Fruit fly (Drosophila melanogaster) whole organism, embryonic: ENCODE results near the gene Nsun5.

Experiments used
- Atf3 ChIP-seq: fragments of 200-800 bp; sonication (Bioruptor generic); optimal IDR thresholded peaks from 3 replicates; lab custom pipeline; 2016; ENCODE audit warnings: missing biosample characterization, missing genetic modification characterization
- CG10321 ChIP-seq: fragments of 200-800 bp; sonication (Bioruptor generic); IDR thresholded peaks from 2 replicates; pipeline ENCODE4 v1.3.6; 2022; ENCODE audit warnings: missing biosample characterization, missing genetic modification characterization
- CG10654 ChIP-seq: fragments of 200-800 bp; sonication (Bioruptor generic); optimal IDR thresholded peaks from 2 replicates; lab custom pipeline; 2016; ENCODE audit warnings: missing biosample characterization, missing genetic modification characterization
- CG11696 ChIP-seq: fragments of 200-800 bp; sonication (Bioruptor generic); IDR thresholded peaks from 2 replicates; pipeline ENCODE4 v1.3.6; 2022; ENCODE audit warnings: missing biosample characterization, missing genetic modification characterization
- CG12744 ChIP-seq: fragments of 200-800 bp; sonication (Bioruptor generic); optimal IDR thresholded peaks from 2 replicates; lab custom pipeline; 2016; ENCODE audit warnings: missing biosample characterization, missing genetic modification characterization
- CG13123 ChIP-seq: fragments of 200-800 bp; sonication (Bioruptor generic); optimal IDR thresholded peaks from 2 replicates; lab custom pipeline; 2016; ENCODE audit warnings: missing biosample characterization, missing genetic modification characterization
- CG14965 ChIP-seq: fragments of 200-800 bp; sonication (Bioruptor generic); optimal IDR thresholded peaks from 2 replicates; lab custom pipeline; 2016; ENCODE audit warnings: missing biosample characterization, missing genetic modification characterization, borderline replicate concordance
- CG15011 ChIP-seq: fragments of 200-800 bp; sonication (Bioruptor generic); optimal IDR thresholded peaks from 3 replicates; lab custom pipeline; 2018; ENCODE audit warnings: missing biosample characterization, mild to moderate bottlenecking, missing genetic modification characterization
- CG15479 ChIP-seq: fragments of 200-800 bp; sonication (Bioruptor generic); optimal IDR thresholded peaks from 3 replicates; lab custom pipeline; 2019; ENCODE audit warnings: missing biosample characterization, mild to moderate bottlenecking, missing genetic modification characterization, moderate library complexity
- CG2712 ChIP-seq: fragments of 200-800 bp; optimal IDR thresholded peaks from 3 replicates; lab custom pipeline; 2019; ENCODE audit warnings: missing biosample characterization, mild to moderate bottlenecking, missing genetic modification characterization, moderate library complexity
- CG30431 ChIP-seq: fragments of 200-800 bp; sonication (Bioruptor generic); optimal IDR thresholded peaks from 2 replicates; lab custom pipeline; 2017; ENCODE audit warnings: missing biosample characterization, missing genetic modification characterization
- CG31388 ChIP-seq: fragments of 200-800 bp; sonication (Bioruptor generic); optimal IDR thresholded peaks from 2 replicates; lab custom pipeline; 2016; ENCODE audit warnings: missing biosample characterization, missing genetic modification characterization
- CG31441 ChIP-seq: fragments of 200-800 bp; sonication (Bioruptor generic); IDR thresholded peaks from 2 replicates; pipeline ENCODE4 v1.3.6; 2022; ENCODE audit warnings: missing biosample characterization, missing genetic modification characterization
- CG4328 ChIP-seq: fragments of 200-800 bp; sonication (Bioruptor generic); optimal IDR thresholded peaks from 3 replicates; lab custom pipeline; 2017; ENCODE audit warnings: missing biosample characterization, missing genetic modification reagents, missing genetic modification characterization
- CG4707 ChIP-seq: fragments of 200-800 bp; sonication (Bioruptor generic); optimal IDR thresholded peaks from 2 replicates; lab custom pipeline; 2018; ENCODE audit warnings: missing biosample characterization, mild to moderate bottlenecking, missing genetic modification characterization, moderate library complexity
- CG5245 ChIP-seq: fragments of 200-800 bp; sonication (Bioruptor generic); optimal IDR thresholded peaks from 3 replicates; lab custom pipeline; 2016; ENCODE audit warnings: missing biosample characterization, missing genetic modification characterization
- CG5953 ChIP-seq: fragments of 200-800 bp; sonication (Bioruptor generic); IDR thresholded peaks from 2 replicates; pipeline ENCODE4 v1.3.6; 2022; ENCODE audit warnings: missing biosample characterization, missing genetic modification characterization
- CG8290 ChIP-seq, 3 experiments: fragments of 200-800 bp; sonication (Bioruptor generic); optimal IDR thresholded peaks; 2 replicates each; lab custom pipeline; 2016 to 2019; ENCODE audit warnings: missing biosample characterization in 3 of 3, missing genetic modification characterization in 3 of 3, mild to moderate bottlenecking in 2 of 3, moderate library complexity in 1 of 3
- CG8359 ChIP-seq: fragments of 200-800 bp; sonication (Bioruptor generic); optimal IDR thresholded peaks from 2 replicates; lab custom pipeline; 2017; ENCODE audit warnings: missing biosample characterization, mild to moderate bottlenecking, missing genetic modification characterization, borderline replicate concordance
- D19A ChIP-seq: fragments of 200-800 bp; optimal IDR thresholded peaks from 3 replicates; lab custom pipeline; 2019; ENCODE audit warnings: missing biosample characterization, mild to moderate bottlenecking, missing genetic modification characterization, moderate library complexity
- HLH54F ChIP-seq: fragments of 200-800 bp; sonication (Bioruptor generic); optimal IDR thresholded peaks from 3 replicates; lab custom pipeline; 2016; ENCODE audit warnings: missing biosample characterization, missing genetic modification characterization
- HmgZ ChIP-seq: fragments of 200-800 bp; sonication (Bioruptor generic); optimal IDR thresholded peaks from 2 replicates; lab custom pipeline; 2018; ENCODE audit warnings: missing biosample characterization, mild to moderate bottlenecking, missing genetic modification characterization
- Hsf ChIP-seq: fragments of 200-800 bp; sonication (Bioruptor generic); optimal IDR thresholded peaks from 3 replicates; lab custom pipeline; 2016; ENCODE audit warnings: missing biosample characterization, missing genetic modification characterization
- Jarid2 ChIP-seq: fragments of 200-800 bp; sonication (Bioruptor generic); optimal IDR thresholded peaks from 3 replicates; lab custom pipeline; 2017; ENCODE audit warnings: mild to moderate bottlenecking, missing biosample characterization, missing genetic modification reagents, missing genetic modification characterization
- Kr ChIP-seq: fragments of 200-800 bp; sonication (Bioruptor generic); optimal IDR thresholded peaks from 2 replicates; lab custom pipeline; 2017; ENCODE audit warnings: missing biosample characterization, mild to moderate bottlenecking, missing genetic modification characterization
- MTF-1 ChIP-seq: fragments of 200-800 bp; sonication (Bioruptor generic); optimal IDR thresholded peaks from 2 replicates; lab custom pipeline; 2018; ENCODE audit warnings: missing biosample characterization, mild to moderate bottlenecking, missing genetic modification characterization, borderline replicate concordance
- NC2β ChIP-seq: fragments of 200-800 bp; sonication (Bioruptor generic); optimal IDR thresholded peaks from 2 replicates; lab custom pipeline; 2016; ENCODE audit warnings: missing biosample characterization, missing genetic modification characterization
- Rx ChIP-seq: fragments of 200-800 bp; sonication (Bioruptor generic); IDR thresholded peaks from 2 replicates; pipeline ENCODE4 v1.3.6; 2022; ENCODE audit warnings: missing biosample characterization, missing genetic modification characterization
- Sry-δ ChIP-seq: fragments of 200-800 bp; sonication (Bioruptor generic); optimal IDR thresholded peaks from 2 replicates; lab custom pipeline; 2016; ENCODE audit warnings: missing biosample characterization, missing genetic modification characterization
- Usf ChIP-seq: fragments of 200-800 bp; sonication (Bioruptor generic); optimal IDR thresholded peaks from 2 replicates; lab custom pipeline; 2017; ENCODE audit warnings: missing genotype, missing biosample characterization, missing genetic modification characterization
- ab ChIP-seq: fragments of 200-800 bp; sonication (Bioruptor generic); optimal IDR thresholded peaks from 2 replicates; lab custom pipeline; 2016; ENCODE audit warnings: missing biosample characterization, missing genetic modification characterization
- bab2 ChIP-seq: fragments of 200-800 bp; sonication (Bioruptor generic); optimal IDR thresholded peaks from 2 replicates; lab custom pipeline; 2016; ENCODE audit warnings: missing biosample characterization, missing genetic modification characterization
- corto ChIP-seq: fragments of 200-800 bp; sonication (Bioruptor generic); optimal IDR thresholded peaks from 2 replicates; lab custom pipeline; 2016; ENCODE audit warnings: missing biosample characterization, mild to moderate bottlenecking, missing genetic modification characterization, moderate library complexity
- crp ChIP-seq, 2 experiments: fragments of 200-800 bp; sonication (Bioruptor generic); optimal IDR thresholded peaks; 2 replicates in 1 of 2; 3 replicates in 1 of 2; lab custom pipeline; 2017; ENCODE audit warnings: missing biosample characterization in 2 of 2, missing genetic modification characterization in 2 of 2, mild to moderate bottlenecking in 1 of 2, moderate library complexity in 1 of 2
- dmrt11E ChIP-seq: fragments of 200-800 bp; sonication (Bioruptor generic); optimal IDR thresholded peaks from 3 replicates; lab custom pipeline; 2018; ENCODE audit warnings: missing biosample characterization, mild to moderate bottlenecking, missing genetic modification characterization, moderate library complexity
- ems ChIP-seq: fragments of 200-800 bp; sonication (Bioruptor generic); optimal IDR thresholded peaks from 3 replicates; lab custom pipeline; 2016; ENCODE audit warnings: missing biosample characterization, missing genetic modification characterization
- fu2 ChIP-seq: fragments of 200-800 bp; sonication (Bioruptor generic); optimal IDR thresholded peaks from 2 replicates; lab custom pipeline; 2016; ENCODE audit warnings: missing biosample characterization, missing genetic modification characterization
- her ChIP-seq: fragments of 200-800 bp; sonication (Bioruptor generic); optimal IDR thresholded peaks from 2 replicates; lab custom pipeline; 2016; ENCODE audit warnings: missing biosample characterization, missing genetic modification characterization
- jumu ChIP-seq: fragments of 200-800 bp; sonication (Bioruptor generic); optimal IDR thresholded peaks from 3 replicates; lab custom pipeline; 2016; ENCODE audit warnings: missing biosample characterization, missing genetic modification characterization
- kni ChIP-seq: fragments of 200-800 bp; sonication (Bioruptor generic); optimal IDR thresholded peaks from 3 replicates; lab custom pipeline; 2017; ENCODE audit warnings: mild to moderate bottlenecking, missing biosample characterization, missing genetic modification reagents, missing genetic modification characterization
- lab ChIP-seq: fragments of 200-800 bp; sonication (Bioruptor generic); optimal IDR thresholded peaks from 3 replicates; lab custom pipeline; 2017; ENCODE audit warnings: missing biosample characterization, missing genetic modification characterization, mild to moderate bottlenecking, moderate library complexity, missing genetic modification reagents
- lmd ChIP-seq: fragments of 200-800 bp; sonication (Bioruptor generic); IDR thresholded peaks from 2 replicates; pipeline ENCODE4 v1.3.6; 2022; ENCODE audit warnings: missing biosample characterization, missing genetic modification characterization
- p53 ChIP-seq: fragments of 200-800 bp; sonication (Bioruptor generic); optimal IDR thresholded peaks from 2 replicates; lab custom pipeline; 2016; ENCODE audit warnings: missing biosample characterization, missing genetic modification characterization
- pum ChIP-seq: fragments of 200-800 bp; sonication (Bioruptor generic); optimal IDR thresholded peaks from 2 replicates; lab custom pipeline; 2016; ENCODE audit warnings: missing biosample characterization, missing genetic modification characterization
- sima ChIP-seq: fragments of 200-800 bp; sonication (Bioruptor generic); optimal IDR thresholded peaks from 2 replicates; lab custom pipeline; 2016; ENCODE audit warnings: missing biosample characterization, missing genetic modification characterization
- slbo ChIP-seq: fragments of 200-800 bp; sonication (Bioruptor generic); IDR thresholded peaks from 2 replicates; pipeline ENCODE4 v1.3.6; 2022; ENCODE audit warnings: missing biosample characterization, missing genetic modification characterization
- tll ChIP-seq, 2 experiments: fragments of 200-800 bp in 1 of 2; fragments of >200 bp in 1 of 2; sonication (Bioruptor generic) in 1 of 2; optimal IDR thresholded peaks; 2 replicates each; lab custom pipeline; 2017 to 2019; ENCODE audit warnings: missing biosample characterization in 2 of 2, missing genetic modification characterization in 2 of 2, mild to moderate bottlenecking in 1 of 2, moderate library complexity in 1 of 2
- tup ChIP-seq: fragments of 200-800 bp; sonication (Bioruptor generic); optimal IDR thresholded peaks from 2 replicates; lab custom pipeline; 2016; ENCODE audit warnings: missing biosample characterization, mild to moderate bottlenecking, missing genetic modification characterization, moderate library complexity
- vfl ChIP-seq: fragments of 200-800 bp; sonication (Bioruptor generic); optimal IDR thresholded peaks from 2 replicates; lab custom pipeline; 2016; ENCODE audit warnings: missing biosample characterization, missing genetic modification characterization
- yki ChIP-seq: fragments of >200 bp; optimal IDR thresholded peaks from 3 replicates; lab custom pipeline; 2018

Gene Nsun5

DNA sequence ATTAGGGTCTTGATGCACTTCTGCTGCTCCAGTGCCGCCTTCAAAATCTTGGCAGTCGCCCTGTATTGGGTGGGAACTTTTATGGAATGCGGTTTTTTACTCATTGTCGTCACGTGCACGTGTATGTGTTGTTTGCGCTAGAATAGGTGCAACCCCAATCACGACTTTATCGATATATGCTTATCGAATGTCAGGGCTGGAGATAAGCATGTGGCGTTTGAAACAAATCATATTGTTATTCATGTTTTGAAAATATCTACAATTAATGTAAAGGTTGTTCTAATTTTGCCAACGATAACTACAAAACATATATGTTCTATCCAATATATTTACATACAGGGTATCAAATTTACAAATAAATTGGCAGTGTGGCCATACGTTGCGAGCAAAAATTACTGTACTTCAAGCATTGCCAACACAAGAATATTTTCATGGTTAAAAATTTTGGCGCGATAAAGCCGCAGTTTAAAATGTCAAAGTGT lies at the start of gene Nsun5, which contains the start of gene CG42359 (continued):
- no peak for TF ChIP-seq Kr (GFP tag; lab: Kevin White, UChicago)
- TF ChIP-seq sima: peak; percentile 62
- peak; percentile 50 for TF ChIP-seq MTF-1
- TF ChIP-seq CG31388 (GFP tag; lab: Kevin White, UChicago): peak; percentile 63
- TF ChIP-seq CG14965: peak; percentile 65
- TF ChIP-seq ab (GFP tag; lab: Kevin White, UChicago): peak; percentile 36
- peak; percentile 93 for TF ChIP-seq HmgZ (tag; lab: Kevin White, UChicago)
- peak; percentile 79 for TF ChIP-seq CG5245 (GFP tag; lab: Kevin White, UChicago)
- peak; percentile 95 for TF ChIP-seq Hsf
- peak; percentile 55 for TF ChIP-seq CG15011 (GFP tag; lab: Kevin White, UChicago)
- TF ChIP-seq Sry-δ (GFP tag; lab: Kevin White, UChicago): peak; percentile 92
- peak; percentile 64 for TF ChIP-seq CG8359 (GFP tag; lab: Kevin White, UChicago)
- TF ChIP-seq CG13123 (GFP tag; lab: Kevin White, UChicago): peak; percentile 83
- peak; percentile 56; the same call in 1 of the 2 replicates for TF ChIP-seq CG10321 (GFP tag; lab: Robert Waterston, UW)
- TF ChIP-seq Usf (GFP tag; lab: Kevin White, UChicago): peak; percentile 84
- peak; percentile 90 for TF ChIP-seq fu2
- peak; percentile 81 for TF ChIP-seq D19A
- peak; percentile 94 for TF ChIP-seq ems
- peak; percentile 91 for TF ChIP-seq NC2β (GFP tag; lab: Kevin White, UChicago)
- TF ChIP-seq CG30431: peak; percentile 70
- TF ChIP-seq crp (GFP tag; optimal IDR thresholded peaks at IDR 0.05; lab: Kevin White, UChicago): peak in 1 of 2 experiments; percentile 59
- peak; percentile 94 for TF ChIP-seq CG8290 (GFP tag; optimal IDR thresholded peaks at IDR 0.05; lab: Kevin White, UChicago)
- peak; percentile 80 to 96 for TF ChIP-seq CG8290 (tag; optimal IDR thresholded peaks at IDR 0.05; lab: Kevin White, UChicago)
- peak; percentile 94 for TF ChIP-seq CG2712 (tag; lab: Kevin White, UChicago)
- peak; percentile 67 for TF ChIP-seq kni (GFP tag; lab: Kevin White, UChicago)
- peak; percentile 67 for TF ChIP-seq tup (GFP tag; lab: Kevin White, UChicago)
- peak; percentile 51; the same call in 1 of the 2 replicates for TF ChIP-seq CG5953 (GFP tag; lab: Robert Waterston, UW)
- TF ChIP-seq HLH54F (GFP tag; lab: Kevin White, UChicago): peak; percentile 94
- TF ChIP-seq slbo: peak; percentile 95
- peak; percentile 92 for TF ChIP-seq jumu
- peak in 1 of 2 experiments; percentile 31 for TF ChIP-seq tll (GFP tag; optimal IDR thresholded peaks at IDR 0.05; lab: Kevin White, UChicago)
- TF ChIP-seq CG12744 (GFP tag; lab: Kevin White, UChicago): peak; percentile 86
- TF ChIP-seq CG11696 (GFP tag; lab: Robert Waterston, UW): peak; percentile 62; the same call in 1 of the 2 replicates
- TF ChIP-seq CG31441 (GFP tag; lab: Robert Waterston, UW): peak; percentile 85
- TF ChIP-seq vfl (GFP tag; lab: Kevin White, UChicago): peak; percentile 89
- peak; percentile 87 for TF ChIP-seq dmrt11E (tag; lab: Kevin White, UChicago)
- TF ChIP-seq lmd (GFP tag; lab: Robert Waterston, UW): peak; percentile 84
- TF ChIP-seq her (GFP tag; lab: Kevin White, UChicago): peak; percentile 89
- peak; percentile 82 for TF ChIP-seq CG15479
- peak; percentile 84 for TF ChIP-seq Rx
- peak; percentile 82 for TF ChIP-seq Atf3 (GFP tag; lab: Kevin White, UChicago)
- peak; percentile 79 for TF ChIP-seq CG4328
- peak; percentile 93 for TF ChIP-seq lab (GFP tag; lab: Kevin White, UChicago)
- TF ChIP-seq pum: peak; percentile 90
- peak; percentile 92 for TF ChIP-seq bab2 (GFP tag; lab: Kevin White, UChicago)
- peak; percentile 33 for TF ChIP-seq Jarid2 (GFP tag; lab: Kevin White, UChicago)
- TF ChIP-seq CG10654 (GFP tag; lab: Kevin White, UChicago): peak; percentile 92
- TF ChIP-seq CG4707: peak; percentile 62
- TF ChIP-seq p53 (GFP tag; lab: Kevin White, UChicago): peak; percentile 83
- no peak for TF ChIP-seq yki (lab: Kevin White, UChicago)
- TF ChIP-seq corto (GFP tag; lab: Kevin White, UChicago): peak; percentile 26
